Worm (Caenorhabditis elegans) whole organism, L3 larva: ENCODE results near the gene C06E7.88.

Experiments
- R02D3.7 ChIP-seq: fragments of 150-350 bp; optimal IDR thresholded peaks from 2 replicates; lab custom pipeline; 2014; ENCODE audit warnings: missing biosample characterization, missing genetic modification characterization
- ama-1 ChIP-seq: fragments of 150-350 bp; optimal IDR thresholded peaks from 2 replicates; lab custom pipeline; 2018
- fkh-10 ChIP-seq: sonication (generic microtip); optimal IDR thresholded peaks from 2 replicates; lab custom pipeline; 2017; ENCODE audit warnings: missing biosample characterization, missing genetic modification reagents, missing genetic modification characterization
- nhr-28 ChIP-seq: fragments of 150-350 bp; optimal IDR thresholded peaks from 2 replicates; lab custom pipeline; 2014; ENCODE audit warnings: missing biosample characterization, missing genetic modification characterization
- pha-4 ChIP-seq: fragments of 150-350 bp; optimal IDR thresholded peaks from 2 replicates; lab custom pipeline; 2014; ENCODE audit warnings: missing biosample characterization, missing genetic modification reagents, missing genetic modification characterization
- skn-1 ChIP-seq: fragments of 150-350 bp; optimal IDR thresholded peaks from 2 replicates; lab custom pipeline; 2014; ENCODE audit warnings: missing biosample characterization, missing genetic modification characterization
- snpc-4 ChIP-seq: fragments of 150-350 bp; optimal IDR thresholded peaks from 2 replicates; lab custom pipeline; 2014; ENCODE audit warnings: missing biosample characterization, missing genetic modification characterization
- zag-1 ChIP-seq: fragments of 150-350 bp; optimal IDR thresholded peaks from 2 replicates; lab custom pipeline; 2014; ENCODE audit warnings: missing biosample characterization, missing genetic modification characterization
- ztf-11 ChIP-seq: fragments of 150-350 bp; optimal IDR thresholded peaks from 2 replicates; lab custom pipeline; 2014; ENCODE audit warnings: missing biosample characterization, missing genetic modification characterization

- TF ChIP-seq fkh-10 (GFP tag; lab: Kevin White, UChicago) (no peak), nhr-28 (tag; lab: Kevin White, UChicago) (no peak), R02D3.7 (no peak), ama-1 (lab: Kevin White, UChicago) (no peak), snpc-4 (tag; lab: Kevin White, UChicago) (no peak), zag-1 (tag; lab: Kevin White, UChicago) (no peak), skn-1 (tag; lab: Kevin White, UChicago) (no peak), ztf-11 (tag; lab: Kevin White, UChicago) (no peak), pha-4 (tag; lab: Kevin White, UChicago) (no peak)
Observed at ce11 chrIV:5839178-5839577, 27.9 kb downstream of the C06E7.88 start, which contains the start of gene C06E7.2.
